Fruit fly (Drosophila melanogaster): Measurements from ENCODE around the gene inaF-D.

The inaF-D gene

dm6 chrX:11694959-11695882, 33.7 kb downstream of the inaF-D start, which contains the start of gene PhKgamma (continued):
- TF ChIP-seq Sox102F (GFP tag; optimal IDR thresholded peaks at IDR 0.05) = peak; percentile 3
- peak; percentile 83 for TF ChIP-seq svp (GFP tag)
- peak; percentile 47 for TF ChIP-seq net (GFP tag; optimal IDR thresholded peaks at IDR 0.05)
- no peak for TF ChIP-seq CG6792 (GFP tag; optimal IDR thresholded peaks at IDR 0.05)
- TF ChIP-seq Eip78C (GFP tag) = peak; percentile 67
- no peak for TF ChIP-seq pdm3 (GFP tag; optimal IDR thresholded peaks at IDR 0.05)
- TF ChIP-seq OdsH (GFP tag; optimal IDR thresholded peaks at IDR 0.05) = no peak
- peak; percentile 11 for TF ChIP-seq cyc (GFP tag; optimal IDR thresholded peaks at IDR 0.05)
- TF ChIP-seq CG11762 (GFP tag; optimal IDR thresholded peaks at IDR 0.05; ENCODE audit: insufficient read depth) = peak; percentile 41
- peak; percentile 64 for TF ChIP-seq CG9139 (GFP tag; optimal IDR thresholded peaks at IDR 0.05)
- TF ChIP-seq Lpt (GFP tag; optimal IDR thresholded peaks at IDR 0.05) = peak; percentile 48
- peak; percentile 27 for TF ChIP-seq Eip93F (GFP tag; optimal IDR thresholded peaks at IDR 0.05)
- TF ChIP-seq CG6276 (GFP tag; optimal IDR thresholded peaks at IDR 0.05) = peak; percentile 70
- TF ChIP-seq fkh (GFP tag; optimal IDR thresholded peaks at IDR 0.05) = peak; percentile 27
- TF ChIP-seq CG8319 (GFP tag; optimal IDR thresholded peaks at IDR 0.05) = no peak
- peak; percentile 60 for TF ChIP-seq vri (GFP tag; optimal IDR thresholded peaks at IDR 0.05)
- peak; percentile 51 for TF ChIP-seq dsx (GFP tag; optimal IDR thresholded peaks at IDR 0.05; ENCODE audit: poor library complexity, severe bottlenecking)
- TF ChIP-seq fd59A (GFP tag; optimal IDR thresholded peaks at IDR 0.05) = peak; percentile 29
- peak; percentile 35 for TF ChIP-seq Sox14 (GFP tag; optimal IDR thresholded peaks at IDR 0.05)
- no peak for TF ChIP-seq lz (GFP tag; optimal IDR thresholded peaks at IDR 0.05)
- TF ChIP-seq esn (GFP tag; optimal IDR thresholded peaks at IDR 0.05) = peak; percentile 31
- no peak for TF ChIP-seq CG31627 (GFP tag; optimal IDR thresholded peaks at IDR 0.05)
- TF ChIP-seq topi (GFP tag; optimal IDR thresholded peaks at IDR 0.05) = peak; percentile 15
- TF ChIP-seq CG6808 (GFP tag; optimal IDR thresholded peaks at IDR 0.05) = peak; percentile 72
- no peak for TF ChIP-seq fd85E (GFP tag; optimal IDR thresholded peaks at IDR 0.05)
- TF ChIP-seq Eip75B (GFP tag; optimal IDR thresholded peaks at IDR 0.05) = peak; percentile 26
- no peak for TF ChIP-seq Met (GFP tag; optimal IDR thresholded peaks at IDR 0.05)
- peak; percentile 74; the same call in 2 of the 3 replicates for TF ChIP-seq eg (GFP tag; IDR thresholded peaks at IDR 0.05)
- TF ChIP-seq CG11902 (GFP tag; optimal IDR thresholded peaks at IDR 0.05) = no peak
- TF ChIP-seq Smox (GFP tag; optimal IDR thresholded peaks at IDR 0.05) = no peak
- TF ChIP-seq CG10631 (GFP tag; optimal IDR thresholded peaks at IDR 0.05) = no peak
- TF ChIP-seq CG8119 (GFP tag; IDR thresholded peaks at IDR 0.05) = peak; percentile 54; the same call in 2 of the 3 replicates
- no peak for TF ChIP-seq CG34406 (GFP tag; optimal IDR thresholded peaks at IDR 0.05)
- no peak; the same call in 1 of the 2 replicates for TF ChIP-seq CG11294 (GFP tag; IDR thresholded peaks at IDR 0.05)
- no peak for TF ChIP-seq Sox15 (GFP tag; optimal IDR thresholded peaks at IDR 0.05)
- TF ChIP-seq dac (GFP tag; optimal IDR thresholded peaks at IDR 0.05) = no peak
- TF ChIP-seq Ets21C (GFP tag; optimal IDR thresholded peaks at IDR 0.05) = peak; percentile 10
- peak; percentile 28 for TF ChIP-seq CG7368 (GFP tag; optimal IDR thresholded peaks at IDR 0.05)
- TF ChIP-seq spab (GFP tag; optimal IDR thresholded peaks at IDR 0.05) = peak; percentile 21
- peak; percentile 8 for TF ChIP-seq CG1621 (tag; optimal IDR thresholded peaks at IDR 0.05)
- TF ChIP-seq Hr4 (GFP tag; optimal IDR thresholded peaks at IDR 0.05) = no peak
- no peak for TF ChIP-seq CG4318 (GFP tag; optimal IDR thresholded peaks at IDR 0.05)
